Worm (Caenorhabditis elegans): ENCODE data around the gene T05H4.4.

DNA sequence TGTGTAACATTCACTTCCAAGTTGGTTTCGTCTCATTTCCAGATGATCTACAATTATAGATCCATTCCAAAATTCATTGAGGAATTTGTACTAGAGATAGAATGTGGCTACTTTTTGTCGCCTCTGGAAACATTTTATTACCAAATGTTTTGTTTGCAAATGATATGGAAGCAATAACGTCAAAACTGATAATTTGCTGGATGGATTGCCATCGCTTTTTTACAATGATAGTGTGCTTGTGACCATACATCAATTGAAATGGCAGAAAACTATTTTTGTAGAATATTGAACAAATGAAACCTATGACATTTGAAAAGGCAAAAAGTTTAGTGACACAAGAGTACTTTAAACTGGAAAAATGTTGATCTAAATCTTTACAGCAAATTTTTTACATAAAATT is 24.2 kb upstream of the T05H4.4 start:
- TF ChIP-seq nfya-1 (tag; optimal IDR thresholded peaks at IDR 0.05; ENCODE audit: borderline replicate concordance, insufficient read depth) (no peak), madf-3 (GFP tag; IDR thresholded peaks at IDR 0.05) (no peak), ztf-3 (GFP tag; optimal IDR thresholded peaks at IDR 0.05) (no peak), sea-2 (GFP tag; IDR thresholded peaks at IDR 0.05) (no peak), snpc-4 (GFP tag; optimal IDR thresholded peaks at IDR 0.05) (no peak), snpc-4 (tag; optimal IDR thresholded peaks at IDR 0.05) (no peak), let-607 (tag; optimal IDR thresholded peaks at IDR 0.05) (no peak), unc-62 (GFP tag; optimal IDR thresholded peaks at IDR 0.05) (no peak)

All from whole organism, young adult.